Worm (Caenorhabditis elegans): ENCODE measurements around the gene C18D11.6.

ce11 chrIII:11806695-11807094 lies 3.7 kb upstream of the C18D11.6 start, which contains the start of gene C18D11.7:
- TF ChIP-seq jun-1 (tag; optimal IDR thresholded peaks at IDR 0.05) (no peak), mml-1 (tag; optimal IDR thresholded peaks at IDR 0.05) (no peak), nhr-28 (tag; optimal IDR thresholded peaks at IDR 0.05) (no peak), elt-1 (tag; optimal IDR thresholded peaks at IDR 0.05) (no peak), ama-1 (optimal IDR thresholded peaks at IDR 0.05) (no peak), nhr-25 (tag; optimal IDR thresholded peaks at IDR 0.05) (no peak), hmg-11 (tag; optimal IDR thresholded peaks at IDR 0.05) (no peak), lin-15B (tag; optimal IDR thresholded peaks at IDR 0.05) (no peak), mdl-1 (tag; optimal IDR thresholded peaks at IDR 0.05) (no peak)

Data from whole organism, L3 larva.